Worm (Caenorhabditis elegans): Measurements from ENCODE around the gene orc-3.

ce11 chrIII:1218998-1219397, 11.1 kb downstream of the orc-3 start:
- no peak for TF ChIP-seq unc-62 (GFP tag; optimal IDR thresholded peaks at IDR 0.05)
- TF ChIP-seq tbx-9 (tag; optimal IDR thresholded peaks at IDR 0.05; ENCODE audit: borderline replicate concordance), result no peak
- no peak for TF ChIP-seq snpc-1.1 (tag; optimal IDR thresholded peaks at IDR 0.05; ENCODE audit: insufficient read depth)
- no peak for TF ChIP-seq ama-1 (optimal IDR thresholded peaks at IDR 0.05)
- TF ChIP-seq ama-1 (GFP tag; optimal IDR thresholded peaks at IDR 0.05), result no peak
- TF ChIP-seq dpff-1 (tag; optimal IDR thresholded peaks at IDR 0.05), result no peak
